Fruit fly (Drosophila melanogaster): ENCODE results near the gene CG12093.

Gene CG12093

dm6 chr3L:2798463-2798993 is 24.7 kb upstream of the CG12093 start (continued):
- no peak for TF ChIP-seq CG7839 (tag; optimal IDR thresholded peaks at IDR 0.05)
- TF ChIP-seq Max (GFP tag; optimal IDR thresholded peaks at IDR 0.05): no peak
- TF ChIP-seq CG11695 (GFP tag; IDR thresholded peaks at IDR 0.05): 0 out of 3 replicates have a peak, but pooled peaks have one; percentile 13
- TF ChIP-seq tna (GFP tag; IDR thresholded peaks at IDR 0.05; ENCODE audit: partially characterized antibody): no peak
- TF ChIP-seq tup (GFP tag; optimal IDR thresholded peaks at IDR 0.05): no peak
- TF ChIP-seq Ptx1 (GFP tag; IDR thresholded peaks at IDR 0.05): no peak
- peak; percentile 48 for TF ChIP-seq zen (tag; optimal IDR thresholded peaks at IDR 0.05)
- TF ChIP-seq Sox100B (GFP tag; optimal IDR thresholded peaks at IDR 0.05): no peak
- TF ChIP-seq scrt (GFP tag; optimal IDR thresholded peaks at IDR 0.05): peak; percentile 12
- no peak for TF ChIP-seq trh (GFP tag; optimal IDR thresholded peaks at IDR 0.05)
- TF ChIP-seq CG2202 (tag; optimal IDR thresholded peaks at IDR 0.05): peak; percentile 55
- TF ChIP-seq exex (tag; optimal IDR thresholded peaks at IDR 0.05): peak; percentile 84
- no peak for TF ChIP-seq HLH3B (GFP tag; IDR thresholded peaks at IDR 0.05)
- TF ChIP-seq Gsc (GFP tag; IDR thresholded peaks at IDR 0.05): no peak
- no peak for TF ChIP-seq C15 (GFP tag; IDR thresholded peaks at IDR 0.05)
- no peak for TF ChIP-seq cad (GFP tag; optimal IDR thresholded peaks at IDR 0.05)
- TF ChIP-seq CG18011 (GFP tag; optimal IDR thresholded peaks at IDR 0.05): peak; percentile 6
- no peak for TF ChIP-seq CG8944 (GFP tag; optimal IDR thresholded peaks at IDR 0.05)
- peak; percentile 46 for TF ChIP-seq dmrt11E (tag; optimal IDR thresholded peaks at IDR 0.05)
- TF ChIP-seq CG18619 (GFP tag; optimal IDR thresholded peaks at IDR 0.05): peak; percentile 23
- TF ChIP-seq unc-4 (GFP tag; IDR thresholded peaks at IDR 0.05; ENCODE audit: partially characterized antibody): no peak
- peak; percentile 35 for TF ChIP-seq fd96Cb (tag; optimal IDR thresholded peaks at IDR 0.05)
- TF ChIP-seq CG7357 (GFP tag; IDR thresholded peaks at IDR 0.05): no peak
- no peak; the same call in 2 of the 3 replicates for TF ChIP-seq row (GFP tag; IDR thresholded peaks at IDR 0.05)
- peak in 1 of 3 experiments; percentile 48 for TF ChIP-seq lola (GFP tag; optimal IDR thresholded peaks at IDR 0.05)
- no peak for TF ChIP-seq Bteb2 (GFP tag; optimal IDR thresholded peaks at IDR 0.05)
- TF ChIP-seq CG7556 (GFP tag; optimal IDR thresholded peaks at IDR 0.05): no peak
- no peak for TF ChIP-seq eve (GFP tag; optimal IDR thresholded peaks at IDR 0.05)
- TF ChIP-seq CG14441 (GFP tag; IDR thresholded peaks at IDR 0.05): peak; percentile 43; the same call in 1 of the 2 replicates
- TF ChIP-seq phol (tag; optimal IDR thresholded peaks at IDR 0.05): no peak
- TF ChIP-seq Blimp-1 (GFP tag; optimal IDR thresholded peaks at IDR 0.05): peak; percentile 58
- TF ChIP-seq CG1647 (GFP tag; optimal IDR thresholded peaks at IDR 0.05): no peak
- 0 out of 2 replicates have a peak, but pooled peaks have one; percentile 33 for TF ChIP-seq wdn (GFP tag; IDR thresholded peaks at IDR 0.05)
- TF ChIP-seq nom (GFP tag; optimal IDR thresholded peaks at IDR 0.05): peak; percentile 8
- no peak for TF ChIP-seq E2f1 (GFP tag; IDR thresholded peaks at IDR 0.05)
- peak; percentile 1 for TF ChIP-seq sd (tag; optimal IDR thresholded peaks at IDR 0.05)
- no peak for TF ChIP-seq bigmax (GFP tag; optimal IDR thresholded peaks at IDR 0.05)
- TF ChIP-seq fd102C (GFP tag; optimal IDR thresholded peaks at IDR 0.05): peak; percentile 53
- peak; percentile 64 for TF ChIP-seq CG3407 (GFP tag; optimal IDR thresholded peaks at IDR 0.05)
- peak; percentile 76 for TF ChIP-seq Asciz (GFP tag; optimal IDR thresholded peaks at IDR 0.05)
- TF ChIP-seq CG33213 (GFP tag; optimal IDR thresholded peaks at IDR 0.05): no peak
- TF ChIP-seq CG14710 (tag; optimal IDR thresholded peaks at IDR 0.05): peak; percentile 59
- TF ChIP-seq caup (GFP tag; optimal IDR thresholded peaks at IDR 0.05; ENCODE audit: severe bottlenecking): no peak
- peak; percentile 74 for TF ChIP-seq odd (GFP tag; optimal IDR thresholded peaks at IDR 0.05)
- 0 out of 2 replicates have a peak, but pooled peaks have one; percentile 44 for TF ChIP-seq Awh (GFP tag; IDR thresholded peaks at IDR 0.05)
- TF ChIP-seq CG18262 (tag; optimal IDR thresholded peaks at IDR 0.05): peak; percentile 65
- no peak for TF ChIP-seq vfl (GFP tag; optimal IDR thresholded peaks at IDR 0.05)
- no peak for TF ChIP-seq bowl (GFP tag; IDR thresholded peaks at IDR 0.05)
- TF ChIP-seq CG17361 (GFP tag; IDR thresholded peaks at IDR 0.05): peak; percentile 48; the same call in 2 of the 3 replicates
